Worm (Caenorhabditis elegans): Measurements from ENCODE around the gene nhr-50.

- TF ChIP-seq elt-2 (tag; optimal IDR thresholded peaks at IDR 0.05) (peak; percentile 67), R02D3.7 (tag; optimal IDR thresholded peaks at IDR 0.05) (no peak), lin-15B (tag; optimal IDR thresholded peaks at IDR 0.05) (no peak)
Observed at ce11 chrV:15982733-15983344, 17.6 kb downstream of the nhr-50 start, which contains the start of the genes fbxa-99 and F36G9.13.

Measured in whole organism, L3 larva.